Fruit fly (Drosophila melanogaster) S2 (cell line): ENCODE measurements around the gene nrv3.

Experiments
- CG8478 ChIP-seq: fragments of >200 bp; optimal IDR thresholded peaks from 2 replicates; lab custom pipeline; 2018
- CTCF ChIP-seq, 2 experiments: fragments of >200 bp; optimal IDR thresholded peaks; 2 replicates each; lab custom pipeline; 2018

- TF ChIP-seq CTCF (optimal IDR thresholded peaks at IDR 0.05; lab: Kevin White, UChicago) (no peak), CG8478 (no peak)
Measured at dm6 chr2L:21367296-21367695, 12.5 kb upstream of the nrv3 start.
